Worm (Caenorhabditis elegans): Measurements from ENCODE around the gene T03D8.6.

DNA sequence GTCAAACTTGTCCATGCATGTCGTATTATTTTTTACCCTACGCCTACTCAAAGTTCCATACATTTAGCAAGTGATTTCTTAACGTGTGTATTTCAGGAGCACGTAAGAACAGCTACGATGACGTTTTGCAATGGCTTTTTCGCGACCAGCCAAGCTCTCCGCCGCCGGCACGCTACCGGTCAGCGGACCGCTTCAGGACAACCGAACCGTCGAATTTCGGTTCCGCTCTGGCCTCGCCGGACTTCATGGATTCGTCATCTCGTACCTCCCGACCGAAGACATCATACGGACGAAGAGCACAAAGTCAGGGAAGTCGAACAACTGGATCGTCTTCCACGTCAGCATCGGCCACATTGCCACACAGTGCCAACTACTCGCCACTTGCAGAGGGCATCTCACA, 36.5 kb downstream of the T03D8.6 start:
- TF ChIP-seq egl-13 (tag; optimal IDR thresholded peaks at IDR 0.05) (no peak), alr-1 (tag; optimal IDR thresholded peaks at IDR 0.05; ENCODE audit: borderline replicate concordance) (no peak)
